Worm (Caenorhabditis elegans) whole organism, midembryonic: ENCODE results near the gene faah-6.

ENCODE experiments used
- T22C8.4 ChIP-seq: fragments of 200-800 bp; sonication (Bioruptor generic); IDR thresholded peaks from 2 replicates; pipeline ENCODE4 v1.3.6; 2022; ENCODE audit warnings: missing genetic modification characterization, missing compliant biosample characterization
- cog-1 ChIP-seq: sonication (generic microtip); optimal IDR thresholded peaks from 2 replicates; lab custom pipeline; 2016; ENCODE audit warnings: missing genetic modification characterization, missing compliant biosample characterization
- flt-1 ChIP-seq: fragments of 200-800 bp; sonication (Bioruptor generic); IDR thresholded peaks from 2 replicates; pipeline ENCODE4 v1.3.6; 2022; ENCODE audit warnings: missing genetic modification characterization, missing compliant biosample characterization
- klf-2 ChIP-seq: fragments of 200-800 bp; sonication (Bioruptor generic); conservative IDR thresholded peaks from 2 replicates; pipeline ENCODE4 v1.3.6; 2022; ENCODE audit warnings: missing genetic modification reagents, missing genetic modification characterization, missing compliant biosample characterization
- med-1 ChIP-seq: sonication (generic microtip); optimal IDR thresholded peaks from 2 replicates; lab custom pipeline; 2017; ENCODE audit warnings: missing genetic modification characterization, mild to moderate bottlenecking, missing compliant biosample characterization, antibody characterized with exemption, missing genetic modification reagents; ENCODE audit not compliant: insufficient read depth
- ref-1 ChIP-seq: fragments of 200-800 bp; sonication (Bioruptor generic); conservative IDR thresholded peaks from 2 replicates; pipeline ENCODE4 v1.3.6; 2022; ENCODE audit warnings: missing genetic modification reagents, missing genetic modification characterization, missing compliant biosample characterization
- tab-1 ChIP-seq: fragments of 200-800 bp; sonication (Bioruptor generic); IDR thresholded peaks from 2 replicates; pipeline ENCODE4 v1.3.6; 2022; ENCODE audit warnings: missing genetic modification characterization, missing compliant biosample characterization
- ztf-23 ChIP-seq: fragments of 200-800 bp; sonication (Bioruptor generic); IDR thresholded peaks from 2 replicates; pipeline ENCODE4 v1.3.6; 2022; ENCODE audit warnings: missing genetic modification reagents, missing genetic modification characterization, missing compliant biosample characterization
- ztf-29 ChIP-seq: fragments of 200-800 bp; sonication (Bioruptor generic); IDR thresholded peaks from 2 replicates; pipeline ENCODE4 v1.3.6; 2022; ENCODE audit warnings: missing genetic modification reagents, missing genetic modification characterization, missing compliant biosample characterization

DNA sequence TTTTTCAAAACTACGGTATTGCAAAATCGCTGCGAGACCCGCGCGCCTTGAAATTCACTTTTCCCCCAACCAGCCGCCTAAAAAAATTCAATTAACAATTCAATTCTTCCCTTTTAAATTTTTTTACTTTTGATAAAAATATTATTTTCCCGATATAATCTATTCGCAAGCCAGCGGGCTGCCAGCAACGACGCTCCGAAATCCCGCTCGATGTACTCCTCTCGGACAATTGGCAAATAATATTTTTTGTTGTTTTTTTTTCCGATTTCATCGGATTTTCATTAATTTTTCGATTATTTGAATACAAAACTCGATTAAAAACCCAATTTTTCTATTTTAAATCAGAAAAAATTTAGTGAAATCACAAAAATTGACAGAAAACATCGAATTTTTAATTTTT, 34.5 kb upstream of the faah-6 start:
- TF ChIP-seq ref-1 (GFP tag; lab: Robert Waterston, UW) (no peak), klf-2 (GFP tag; lab: Robert Waterston, UW) (no peak), tab-1 (no peak), ztf-23 (no peak), cog-1 (tag; lab: Kevin White, UChicago) (no peak), flt-1 (GFP tag; lab: Robert Waterston, UW) (no peak), ztf-29 (GFP tag; lab: Robert Waterston, UW) (no peak), T22C8.4 (no peak), med-1 (no peak)
